Worm (Caenorhabditis elegans): ENCODE data around the gene F35G2.3.

DNA sequence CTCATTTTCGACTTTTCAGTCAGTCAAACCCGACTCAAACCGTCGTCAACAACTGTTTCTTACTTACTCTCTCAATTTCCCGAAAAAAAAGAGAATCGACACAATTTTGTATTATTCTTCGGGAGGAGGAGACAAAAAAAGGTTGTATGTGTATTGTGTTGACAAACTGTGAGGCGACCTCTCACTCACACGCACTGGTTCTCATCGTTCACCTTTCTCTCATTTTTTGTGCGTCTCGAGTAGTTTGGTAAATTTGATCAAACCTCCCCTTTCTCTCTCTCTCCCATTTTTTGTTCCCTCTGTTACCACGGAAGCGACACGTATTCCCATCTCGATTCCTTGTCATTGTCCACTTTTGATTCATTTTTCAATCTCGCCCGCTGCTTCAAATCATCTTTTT is 10.6 kb upstream of the F35G2.3 start:
- TF ChIP-seq ceh-39 (tag; optimal IDR thresholded peaks at IDR 0.05), result no peak
- no peak for TF ChIP-seq mep-1 (tag; optimal IDR thresholded peaks at IDR 0.05)
- no peak for TF ChIP-seq snpc-4 (tag; optimal IDR thresholded peaks at IDR 0.05)
- no peak for TF ChIP-seq cnd-1 (tag; optimal IDR thresholded peaks at IDR 0.05)
- no peak for TF ChIP-seq pha-4 (tag; optimal IDR thresholded peaks at IDR 0.05)
- no peak for TF ChIP-seq nhr-237 (tag; optimal IDR thresholded peaks at IDR 0.05)
- TF ChIP-seq nhr-28 (tag; optimal IDR thresholded peaks at IDR 0.05), result no peak
- no peak for TF ChIP-seq lsy-2 (tag; optimal IDR thresholded peaks at IDR 0.05)
- TF ChIP-seq sem-2 (GFP tag; optimal IDR thresholded peaks at IDR 0.05), result no peak
- no peak for TF ChIP-seq nhr-12 (tag; optimal IDR thresholded peaks at IDR 0.05)

Data from whole organism, mixed stage, embryonic.